Fruit fly (Drosophila melanogaster) whole organism, embryonic: ENCODE measurements around the gene CG10165.

Source experiments
- Aef1 ChIP-seq: fragments of 200-800 bp; sonication (Bioruptor generic); IDR thresholded peaks from 3 replicates; pipeline ENCODE4 v1.3.6; 2022; ENCODE audit warnings: missing biosample characterization, missing genetic modification characterization
- Asciz ChIP-seq: fragments of 200-800 bp; sonication (Bioruptor generic); optimal IDR thresholded peaks from 2 replicates; lab custom pipeline; 2017; ENCODE audit warnings: missing biosample characterization, mild to moderate bottlenecking, missing genetic modification characterization, missing genetic modification reagents
- B-H1 ChIP-seq: fragments of 200-800 bp; sonication (Bioruptor generic); IDR thresholded peaks from 3 replicates; pipeline ENCODE4 v1.3.6; 2022; ENCODE audit warnings: missing biosample characterization, missing genetic modification characterization
- BEAF-32 ChIP-seq: fragments of 200-800 bp; sonication (Bioruptor generic); optimal IDR thresholded peaks from 3 replicates; lab custom pipeline; 2017; ENCODE audit warnings: missing biosample characterization, missing genetic modification characterization, mild to moderate bottlenecking, moderate library complexity, missing genetic modification reagents
- CG10321 ChIP-seq: fragments of 200-800 bp; sonication (Bioruptor generic); IDR thresholded peaks from 2 replicates; pipeline ENCODE4 v1.3.6; 2022; ENCODE audit warnings: missing biosample characterization, missing genetic modification characterization
- CG10366 ChIP-seq: fragments of 200-800 bp; sonication (Bioruptor generic); IDR thresholded peaks from 2 replicates; pipeline ENCODE4 v1.3.6; 2022; ENCODE audit warnings: missing biosample characterization, missing genetic modification characterization
- CG10431 ChIP-seq: fragments of 200-800 bp; sonication (Bioruptor generic); optimal IDR thresholded peaks from 3 replicates; lab custom pipeline; 2018; ENCODE audit warnings: missing biosample characterization, mild to moderate bottlenecking, missing genetic modification characterization
- CG12219 ChIP-seq: fragments of 200-800 bp; sonication (Bioruptor generic); optimal IDR thresholded peaks from 3 replicates; lab custom pipeline; 2018; ENCODE audit warnings: missing biosample characterization, mild to moderate bottlenecking, missing genetic modification characterization
- CG13287 ChIP-seq: fragments of 200-800 bp; sonication (Bioruptor generic); IDR thresholded peaks from 2 replicates; pipeline ENCODE4 v1.3.6; 2022; ENCODE audit warnings: missing biosample characterization, missing genetic modification characterization; ENCODE audit not compliant: partially characterized antibody
- CG13296 ChIP-seq: fragments of 200-800 bp; sonication (Bioruptor generic); optimal IDR thresholded peaks from 3 replicates; lab custom pipeline; 2018; ENCODE audit warnings: missing biosample characterization, mild to moderate bottlenecking, missing genetic modification characterization
- CG13894 ChIP-seq: fragments of 200-800 bp; sonication (Bioruptor generic); optimal IDR thresholded peaks from 3 replicates; lab custom pipeline; 2018; ENCODE audit warnings: missing biosample characterization, mild to moderate bottlenecking, missing genetic modification characterization, moderate library complexity
- CG15601 ChIP-seq: fragments of 200-800 bp; sonication (Bioruptor generic); optimal IDR thresholded peaks from 3 replicates; lab custom pipeline; 2019; ENCODE audit warnings: missing biosample characterization, mild to moderate bottlenecking, missing genetic modification characterization, moderate library complexity
- CG17361 ChIP-seq: fragments of 200-800 bp; sonication (Bioruptor generic); IDR thresholded peaks from 3 replicates; pipeline ENCODE4 v1.3.6; 2022; ENCODE audit warnings: missing biosample characterization, missing genetic modification characterization
- CG17568 ChIP-seq: fragments of 200-800 bp; sonication (Bioruptor generic); optimal IDR thresholded peaks from 2 replicates; lab custom pipeline; 2018; ENCODE audit warnings: missing biosample characterization, mild to moderate bottlenecking, missing genetic modification characterization, moderate library complexity
- CG17829 ChIP-seq: fragments of 200-800 bp; optimal IDR thresholded peaks from 2 replicates; lab custom pipeline; 2019; ENCODE audit warnings: missing biosample characterization, mild to moderate bottlenecking, missing genetic modification characterization, moderate library complexity
- CG18011 ChIP-seq: fragments of 200-800 bp; sonication (Bioruptor generic); optimal IDR thresholded peaks from 2 replicates; lab custom pipeline; 2017; ENCODE audit warnings: missing biosample characterization, missing genetic modification characterization, mild to moderate bottlenecking, moderate library complexity, missing genotype
- CG18764 ChIP-seq: fragments of 200-800 bp; sonication (Bioruptor generic); optimal IDR thresholded peaks from 3 replicates; lab custom pipeline; 2016; ENCODE audit warnings: missing biosample characterization, missing genetic modification characterization
- CG2889 ChIP-seq: fragments of 200-800 bp; sonication (Bioruptor generic); IDR thresholded peaks from 3 replicates; pipeline ENCODE4 v1.3.6; 2022; ENCODE audit warnings: missing biosample characterization, missing genetic modification characterization
- CG30403 ChIP-seq: fragments of 200-800 bp; sonication (Bioruptor generic); optimal IDR thresholded peaks from 3 replicates; lab custom pipeline; 2016; ENCODE audit warnings: missing biosample characterization, missing genetic modification characterization
- CG31388 ChIP-seq: fragments of 200-800 bp; sonication (Bioruptor generic); optimal IDR thresholded peaks from 2 replicates; lab custom pipeline; 2016; ENCODE audit warnings: missing biosample characterization, missing genetic modification characterization
- CG42726 ChIP-seq: fragments of 200-800 bp; sonication (Bioruptor generic); IDR thresholded peaks from 2 replicates; pipeline ENCODE4 v1.3.6; 2022; ENCODE audit warnings: missing biosample characterization, missing genetic modification characterization; ENCODE audit not compliant: partially characterized antibody
- CG7357 ChIP-seq: fragments of 200-800 bp; sonication (Bioruptor generic); IDR thresholded peaks from 3 replicates; pipeline ENCODE4 v1.3.6; 2022; ENCODE audit warnings: missing biosample characterization, missing genetic modification characterization
- CG7745 ChIP-seq: fragments of 200-800 bp; sonication (Bioruptor generic); optimal IDR thresholded peaks from 2 replicates; lab custom pipeline; 2018; ENCODE audit warnings: missing biosample characterization, mild to moderate bottlenecking, missing genetic modification characterization, moderate library complexity
- Drgx ChIP-seq: fragments of 200-800 bp; sonication (Bioruptor generic); IDR thresholded peaks from 2 replicates; pipeline ENCODE4 v1.3.6; 2022; ENCODE audit warnings: missing biosample characterization, missing genetic modification characterization
- ERR ChIP-seq: fragments of 200-800 bp; sonication (Bioruptor generic); optimal IDR thresholded peaks from 2 replicates; lab custom pipeline; 2016; ENCODE audit warnings: missing biosample characterization, missing genetic modification characterization
- HmgZ ChIP-seq: fragments of 200-800 bp; sonication (Bioruptor generic); optimal IDR thresholded peaks from 2 replicates; lab custom pipeline; 2018; ENCODE audit warnings: missing biosample characterization, mild to moderate bottlenecking, missing genetic modification characterization
- Hmx ChIP-seq: fragments of 200-800 bp; sonication (Bioruptor generic); optimal IDR thresholded peaks from 2 replicates; lab custom pipeline; 2016; ENCODE audit warnings: missing biosample characterization, missing genetic modification characterization
- MBD-R2 ChIP-seq: fragments of 200-800 bp; sonication (Bioruptor generic); IDR thresholded peaks from 2 replicates; pipeline ENCODE4 v1.3.6; 2022; ENCODE audit warnings: missing biosample characterization, missing genetic modification characterization
- MESR4 ChIP-seq: fragments of 200-800 bp; sonication (Bioruptor generic); optimal IDR thresholded peaks from 2 replicates; lab custom pipeline; 2018; ENCODE audit warnings: missing biosample characterization, mild to moderate bottlenecking, missing genetic modification characterization, moderate library complexity
- PHDP ChIP-seq: fragments of 200-800 bp; sonication (Bioruptor generic); optimal IDR thresholded peaks from 3 replicates; lab custom pipeline; 2018; ENCODE audit warnings: missing biosample characterization, mild to moderate bottlenecking, missing genetic modification characterization, moderate library complexity
- Spps ChIP-seq: fragments of 200-800 bp; sonication (Bioruptor generic); optimal IDR thresholded peaks from 2 replicates; lab custom pipeline; 2018; ENCODE audit warnings: missing biosample characterization, mild to moderate bottlenecking, missing genetic modification characterization
- Ssrp ChIP-seq: fragments of 200-800 bp; sonication (Bioruptor generic); optimal IDR thresholded peaks from 2 replicates; lab custom pipeline; 2018; ENCODE audit warnings: missing biosample characterization, mild to moderate bottlenecking, missing genetic modification characterization, moderate library complexity
- ac ChIP-seq: fragments of 200-800 bp; sonication (Bioruptor generic); optimal IDR thresholded peaks from 3 replicates; lab custom pipeline; 2017; ENCODE audit warnings: missing biosample characterization, mild to moderate bottlenecking, missing genetic modification characterization
- bcd ChIP-seq: fragments of 200-800 bp; sonication (Bioruptor generic); optimal IDR thresholded peaks from 2 replicates; lab custom pipeline; 2017; ENCODE audit warnings: missing biosample characterization, mild to moderate bottlenecking, missing genetic modification characterization
- bigmax ChIP-seq: fragments of 200-800 bp; sonication (Bioruptor generic); optimal IDR thresholded peaks from 2 replicates; lab custom pipeline; 2018; ENCODE audit warnings: missing biosample characterization, mild to moderate bottlenecking, missing genetic modification characterization
- br ChIP-seq: fragments of >200 bp; optimal IDR thresholded peaks from 2 replicates; lab custom pipeline; 2017
- ems ChIP-seq: fragments of 200-800 bp; sonication (Bioruptor generic); optimal IDR thresholded peaks from 3 replicates; lab custom pipeline; 2016; ENCODE audit warnings: missing biosample characterization, missing genetic modification characterization
- gce ChIP-seq: fragments of 200-800 bp; sonication (Bioruptor generic); IDR thresholded peaks from 3 replicates; pipeline ENCODE4 v1.3.6; 2022; ENCODE audit warnings: missing biosample characterization, missing genetic modification characterization
- grau ChIP-seq: fragments of 200-800 bp; optimal IDR thresholded peaks from 3 replicates; lab custom pipeline; 2019; ENCODE audit warnings: missing biosample characterization, mild to moderate bottlenecking, missing genetic modification characterization, moderate library complexity
- gsb ChIP-seq: fragments of 200-800 bp; sonication (Bioruptor generic); IDR thresholded peaks from 2 replicates; pipeline ENCODE4 v1.3.6; 2022; ENCODE audit warnings: missing biosample characterization, missing genetic modification characterization
- kay ChIP-seq: fragments of 200-800 bp; sonication (Bioruptor generic); optimal IDR thresholded peaks from 2 replicates; lab custom pipeline; 2016; ENCODE audit warnings: missing biosample characterization, missing genetic modification characterization
- mam ChIP-seq: fragments of 200-800 bp; sonication (Bioruptor generic); optimal IDR thresholded peaks from 3 replicates; lab custom pipeline; 2016; ENCODE audit warnings: missing biosample characterization, missing genetic modification characterization
- onecut ChIP-seq: fragments of 200-800 bp; sonication (Bioruptor generic); IDR thresholded peaks from 2 replicates; pipeline ENCODE4 v1.3.6; 2022; ENCODE audit warnings: missing biosample characterization, missing genetic modification characterization
- repo ChIP-seq: fragments of 200-800 bp; sonication (Bioruptor generic); optimal IDR thresholded peaks from 2 replicates; lab custom pipeline; 2016; ENCODE audit warnings: missing biosample characterization, missing genetic modification characterization
- rib ChIP-seq: fragments of 200-800 bp; sonication (Bioruptor generic); IDR thresholded peaks from 2 replicates; pipeline ENCODE4 v1.3.6; 2022; ENCODE audit warnings: missing biosample characterization, missing genetic modification characterization
- salm ChIP-seq: fragments of 200-800 bp; sonication (Bioruptor generic); optimal IDR thresholded peaks from 2 replicates; lab custom pipeline; 2018; ENCODE audit warnings: missing biosample characterization, mild to moderate bottlenecking, missing genetic modification characterization
- sna ChIP-seq: fragments of 200-800 bp; sonication (Bioruptor generic); IDR thresholded peaks from 2 replicates; pipeline ENCODE4 v1.3.6; 2022; ENCODE audit warnings: missing biosample characterization, missing genetic modification characterization; ENCODE audit not compliant: partially characterized antibody
- stc ChIP-seq: fragments of 200-800 bp; sonication (Bioruptor generic); IDR thresholded peaks from 2 replicates; pipeline ENCODE4 v1.3.6; 2022; ENCODE audit warnings: missing biosample characterization, missing genetic modification characterization
- tgo ChIP-seq: fragments of 200-800 bp; sonication (Bioruptor generic); IDR thresholded peaks from 3 replicates; pipeline ENCODE4 v1.3.6; 2022; ENCODE audit warnings: missing biosample characterization, missing genetic modification characterization
- tna ChIP-seq: fragments of 200-800 bp; sonication (Bioruptor generic); IDR thresholded peaks from 2 replicates; pipeline ENCODE4 v1.3.6; 2022; ENCODE audit warnings: missing biosample characterization, missing genetic modification characterization; ENCODE audit not compliant: partially characterized antibody

Gene CG10165

dm6 chr2L:19575626-19576298, 45.7 kb upstream of the CG10165 start (continued):
- TF ChIP-seq Asciz (GFP tag; lab: Kevin White, UChicago), result peak; percentile 92
- TF ChIP-seq bcd (GFP tag; lab: Kevin White, UChicago), result peak; percentile 98
- no peak; the same call in 1 of the 2 replicates for TF ChIP-seq rib
- no peak for TF ChIP-seq br
- TF ChIP-seq onecut (GFP tag; lab: Robert Waterston, UW), result peak; percentile 73
- peak; percentile 57 for TF ChIP-seq gce (GFP tag; lab: Robert Waterston, UW)
- peak; percentile 92 for TF ChIP-seq tgo (GFP tag; lab: Robert Waterston, UW)
- TF ChIP-seq Aef1, result peak; percentile 85
- TF ChIP-seq CG17568 (GFP tag; lab: Kevin White, UChicago), result peak; percentile 94
- peak; percentile 94 for TF ChIP-seq stc
- peak; percentile 88 for TF ChIP-seq CG18011
- TF ChIP-seq Ssrp (tag; lab: Kevin White, UChicago), result peak; percentile 97
- TF ChIP-seq BEAF-32, result peak; percentile 26
- TF ChIP-seq gsb (GFP tag; lab: Robert Waterston, UW), result peak; percentile 90
- TF ChIP-seq CG13894, result peak; percentile 75
- peak; percentile 95 for TF ChIP-seq Drgx (GFP tag; lab: Robert Waterston, UW)
- TF ChIP-seq CG10366 (GFP tag; lab: Robert Waterston, UW), result peak; percentile 93
- TF ChIP-seq CG7357 (GFP tag; lab: Robert Waterston, UW), result peak; percentile 93
- peak; percentile 91 for TF ChIP-seq Hmx
- peak; percentile 79 for TF ChIP-seq salm (tag; lab: Kevin White, UChicago)
- TF ChIP-seq Spps (tag; lab: Kevin White, UChicago), result peak; percentile 89
- peak; percentile 91 for TF ChIP-seq HmgZ (tag; lab: Kevin White, UChicago)
- peak; percentile 93 for TF ChIP-seq CG12219
- peak; percentile 48 for TF ChIP-seq CG10321 (GFP tag; lab: Robert Waterston, UW)
- TF ChIP-seq CG13296 (GFP tag; lab: Kevin White, UChicago), result peak; percentile 94
- TF ChIP-seq grau (tag; lab: Kevin White, UChicago), result peak; percentile 96
- TF ChIP-seq CG30403 (GFP tag; lab: Kevin White, UChicago), result peak; percentile 99
- peak; percentile 91 for TF ChIP-seq CG15601
- TF ChIP-seq repo (GFP tag; lab: Kevin White, UChicago), result peak; percentile 94
- peak; percentile 66 for TF ChIP-seq MBD-R2 (GFP tag; lab: Robert Waterston, UW)
- peak; percentile 13; the same call in 1 of the 2 replicates for TF ChIP-seq CG13287 (GFP tag; lab: Robert Waterston, UW)
- TF ChIP-seq kay (GFP tag; lab: Kevin White, UChicago), result peak; percentile 91
- peak; percentile 97 for TF ChIP-seq CG17829
- no peak; the same call in 1 of the 2 replicates for TF ChIP-seq CG42726
- TF ChIP-seq MESR4 (GFP tag; lab: Kevin White, UChicago), result no peak
- TF ChIP-seq ac (GFP tag; lab: Kevin White, UChicago), result no peak
- peak; percentile 96 for TF ChIP-seq CG18764 (GFP tag; lab: Kevin White, UChicago)
- TF ChIP-seq CG2889 (GFP tag; lab: Robert Waterston, UW), result peak; percentile 92
- TF ChIP-seq bigmax (GFP tag; lab: Kevin White, UChicago), result peak; percentile 26
- peak; percentile 98 for TF ChIP-seq ems (GFP tag; lab: Kevin White, UChicago)
- TF ChIP-seq tna (GFP tag; lab: Robert Waterston, UW), result no peak
- TF ChIP-seq PHDP (tag; lab: Kevin White, UChicago), result peak; percentile 95
- peak; percentile 73 for TF ChIP-seq CG10431
- peak; percentile 99 for TF ChIP-seq CG17361 (GFP tag; lab: Robert Waterston, UW)
- TF ChIP-seq mam, result peak; percentile 98
- peak; percentile 92 for TF ChIP-seq ERR (GFP tag; lab: Kevin White, UChicago)
- TF ChIP-seq CG31388 (GFP tag; lab: Kevin White, UChicago), result peak; percentile 88
- TF ChIP-seq CG7745 (tag; lab: Kevin White, UChicago), result no peak
- peak; percentile 89 for TF ChIP-seq B-H1
- TF ChIP-seq sna (GFP tag; lab: Robert Waterston, UW), result no peak
